Worm (Caenorhabditis elegans) whole organism, late embryonic: ENCODE results near the gene pes-10.

ENCODE experiments used
- F13H6.1 ChIP-seq: sonication (generic microtip); optimal IDR thresholded peaks from 2 replicates; lab custom pipeline; 2016; ENCODE audit warnings: missing genetic modification characterization, missing compliant biosample characterization
- K02D7.2 ChIP-seq: sonication (generic microtip); optimal IDR thresholded peaks from 2 replicates; lab custom pipeline; 2017; ENCODE audit warnings: mild to moderate bottlenecking, missing genetic modification characterization, missing compliant biosample characterization
- Y22D7AL.16 ChIP-seq: sonication (generic microtip); optimal IDR thresholded peaks from 2 replicates; lab custom pipeline; 2016; ENCODE audit warnings: missing genetic modification characterization, missing compliant biosample characterization
- ceh-14 ChIP-seq: sonication (generic microtip); optimal IDR thresholded peaks from 2 replicates; lab custom pipeline; 2016; ENCODE audit warnings: missing genotype, missing genetic modification characterization, missing compliant biosample characterization
- ceh-18 ChIP-seq: sonication (generic microtip); optimal IDR thresholded peaks from 2 replicates; lab custom pipeline; 2016; ENCODE audit warnings: missing genetic modification characterization, missing compliant biosample characterization
- ceh-2 ChIP-seq: sonication (generic microtip); optimal IDR thresholded peaks from 2 replicates; lab custom pipeline; 2016; ENCODE audit warnings: missing genotype, missing genetic modification characterization, missing compliant biosample characterization
- ceh-22 ChIP-seq: sonication (generic microtip); optimal IDR thresholded peaks from 2 replicates; lab custom pipeline; 2017; ENCODE audit warnings: missing biosample characterization, missing genetic modification characterization
- ceh-24 ChIP-seq: sonication (generic microtip); optimal IDR thresholded peaks from 2 replicates; lab custom pipeline; 2016; ENCODE audit warnings: mild to moderate bottlenecking, missing genetic modification characterization, missing compliant biosample characterization
- ceh-30 ChIP-seq: fragments of 150-350 bp; optimal IDR thresholded peaks from 2 replicates; lab custom pipeline; 2014; ENCODE audit warnings: missing biosample characterization, missing genetic modification characterization
- ceh-34 ChIP-seq: sonication (generic microtip); optimal IDR thresholded peaks from 2 replicates; lab custom pipeline; 2016; ENCODE audit warnings: mild to moderate bottlenecking, missing genetic modification characterization, missing compliant biosample characterization
- ceh-45 ChIP-seq: fragments of 200-800 bp; sonication (Bioruptor generic); IDR thresholded peaks from 2 replicates; pipeline ENCODE4 v1.3.6; 2022; ENCODE audit warnings: missing genetic modification reagents, missing genetic modification characterization, missing compliant biosample characterization
- ceh-9 ChIP-seq: sonication (generic microtip); optimal IDR thresholded peaks from 2 replicates; lab custom pipeline; 2016; ENCODE audit warnings: mild to moderate bottlenecking, missing genetic modification characterization, inconsistent platforms, missing compliant biosample characterization
- che-1 ChIP-seq: sonication (generic microtip); optimal IDR thresholded peaks from 2 replicates; lab custom pipeline; 2016; ENCODE audit warnings: mild to moderate bottlenecking, missing genetic modification characterization, missing compliant biosample characterization
- elt-2 ChIP-seq: sonication (generic microtip); optimal IDR thresholded peaks from 2 replicates; lab custom pipeline; 2016; ENCODE audit warnings: missing genetic modification reagents, missing genetic modification characterization, missing compliant biosample characterization
- elt-4 ChIP-seq: sonication (generic microtip); optimal IDR thresholded peaks from 2 replicates; lab custom pipeline; 2016; ENCODE audit warnings: missing genetic modification characterization, missing compliant biosample characterization
- ets-4 ChIP-seq: sonication (generic microtip); optimal IDR thresholded peaks from 2 replicates; lab custom pipeline; 2016; ENCODE audit warnings: missing genetic modification characterization, missing compliant biosample characterization
- eyg-1 ChIP-seq: sonication (generic microtip); optimal IDR thresholded peaks from 2 replicates; lab custom pipeline; 2016; ENCODE audit warnings: missing genotype, missing genetic modification characterization, missing compliant biosample characterization
- fkh-10 ChIP-seq: fragments of 150-350 bp; optimal IDR thresholded peaks from 2 replicates; lab custom pipeline; 2014; ENCODE audit warnings: missing biosample characterization, missing genetic modification reagents, missing genetic modification characterization
- fkh-6 ChIP-seq: sonication (generic microtip); optimal IDR thresholded peaks from 2 replicates; lab custom pipeline; 2016; ENCODE audit warnings: missing genetic modification characterization, missing compliant biosample characterization
- gmeb-2 ChIP-seq: sonication (generic microtip); optimal IDR thresholded peaks from 2 replicates; lab custom pipeline; 2016; ENCODE audit warnings: missing genetic modification characterization, inconsistent platforms, missing compliant biosample characterization
- hlh-13 ChIP-seq: fragments of 200-800 bp; sonication (Bioruptor generic); optimal IDR thresholded peaks from 2 replicates; lab custom pipeline; 2018; ENCODE audit warnings: mild to moderate bottlenecking, missing genetic modification characterization, missing compliant biosample characterization
- hlh-15 ChIP-seq: sonication (generic microtip); optimal IDR thresholded peaks from 2 replicates; lab custom pipeline; 2016; ENCODE audit warnings: missing genetic modification characterization, missing compliant biosample characterization
- hlh-6 ChIP-seq: sonication (generic microtip); optimal IDR thresholded peaks from 2 replicates; lab custom pipeline; 2016; ENCODE audit warnings: missing genotype, missing genetic modification characterization, missing compliant biosample characterization
- hlh-8 ChIP-seq: sonication (generic microtip); optimal IDR thresholded peaks from 2 replicates; lab custom pipeline; 2016; ENCODE audit warnings: missing genotype, missing genetic modification characterization, missing compliant biosample characterization
- lin-11 ChIP-seq: fragments of 200-800 bp; sonication (Bioruptor generic); optimal IDR thresholded peaks from 2 replicates; lab custom pipeline; 2018; ENCODE audit warnings: mild to moderate bottlenecking, missing genetic modification characterization, missing compliant biosample characterization
- madf-2 ChIP-seq: sonication (generic microtip); optimal IDR thresholded peaks from 2 replicates; lab custom pipeline; 2017; ENCODE audit warnings: missing genetic modification characterization, missing compliant biosample characterization
- mec-3 ChIP-seq: sonication (generic microtip); optimal IDR thresholded peaks from 2 replicates; lab custom pipeline; 2016; ENCODE audit warnings: borderline replicate concordance, missing genetic modification characterization, missing compliant biosample characterization
- nfya-1 ChIP-seq: sonication (generic microtip); optimal IDR thresholded peaks from 2 replicates; lab custom pipeline; 2017; ENCODE audit warnings: missing genetic modification characterization, mild to moderate bottlenecking, missing compliant biosample characterization, antibody characterized with exemption, moderate library complexity
- nhr-11 ChIP-seq: fragments of 150-350 bp; optimal IDR thresholded peaks from 2 replicates; lab custom pipeline; 2014; ENCODE audit warnings: missing biosample characterization, missing genetic modification characterization
- nhr-232 ChIP-seq: sonication (generic microtip); optimal IDR thresholded peaks from 2 replicates; lab custom pipeline; 2016; ENCODE audit warnings: missing genetic modification characterization, missing compliant biosample characterization
- npax-4 ChIP-seq: sonication (generic microtip); optimal IDR thresholded peaks from 2 replicates; lab custom pipeline; 2016; ENCODE audit warnings: missing genetic modification characterization, missing compliant biosample characterization
- pag-3 ChIP-seq: sonication (generic microtip); optimal IDR thresholded peaks from 2 replicates; lab custom pipeline; 2016; ENCODE audit warnings: missing compliant biosample characterization, missing genetic modification characterization, borderline replicate concordance
- pax-1 ChIP-seq: fragments of 150-350 bp; optimal IDR thresholded peaks from 2 replicates; lab custom pipeline; 2014; ENCODE audit warnings: missing biosample characterization, missing genetic modification characterization
- pha-4 ChIP-seq: fragments of 150-350 bp; optimal IDR thresholded peaks from 2 replicates; lab custom pipeline; 2018; ENCODE audit warnings: missing biosample characterization, missing genetic modification reagents, missing genetic modification characterization
- pqm-1 ChIP-seq: sonication (generic microtip); optimal IDR thresholded peaks from 2 replicates; lab custom pipeline; 2016; ENCODE audit warnings: missing genetic modification characterization, missing compliant biosample characterization
- pros-1 ChIP-seq: fragments of 150-350 bp; optimal IDR thresholded peaks from 2 replicates; lab custom pipeline; 2014; ENCODE audit warnings: missing biosample characterization, missing genetic modification reagents, missing genetic modification characterization
- ref-2 ChIP-seq: sonication (generic microtip); optimal IDR thresholded peaks from 2 replicates; lab custom pipeline; 2016; ENCODE audit warnings: missing genetic modification characterization, missing compliant biosample characterization
- rnt-1 ChIP-seq: sonication (generic microtip); optimal IDR thresholded peaks from 2 replicates; lab custom pipeline; 2016; ENCODE audit warnings: missing genetic modification characterization, missing compliant biosample characterization
- sdc-2 ChIP-seq: sonication (generic microtip); optimal IDR thresholded peaks from 2 replicates; lab custom pipeline; 2016; ENCODE audit warnings: missing genotype, missing genetic modification characterization, missing compliant biosample characterization
- sox-2 ChIP-seq: fragments of 200-800 bp; sonication (Bioruptor generic); IDR thresholded peaks from 2 replicates; pipeline ENCODE4 v1.3.6; 2022; ENCODE audit warnings: missing genetic modification reagents, missing genetic modification characterization, missing compliant biosample characterization
- sox-4 ChIP-seq: sonication (generic microtip); optimal IDR thresholded peaks from 2 replicates; lab custom pipeline; 2017; ENCODE audit warnings: mild to moderate bottlenecking, missing genetic modification characterization, inconsistent platforms, missing compliant biosample characterization
- tbx-7 ChIP-seq: sonication (generic microtip); optimal IDR thresholded peaks from 2 replicates; lab custom pipeline; 2016; ENCODE audit warnings: missing genotype, missing genetic modification characterization, missing compliant biosample characterization
- ttx-3 ChIP-seq: sonication (generic microtip); optimal IDR thresholded peaks from 2 replicates; lab custom pipeline; 2016; ENCODE audit warnings: missing genetic modification reagents, missing genetic modification characterization, missing compliant biosample characterization
- unc-3 ChIP-seq, 2 experiments: fragments of 200-800 bp in 1 of 2; sonication (Bioruptor generic) in 1 of 2; sonication (generic microtip) in 1 of 2; conservative IDR thresholded peaks in 1 of 2; optimal IDR thresholded peaks in 1 of 2; 2 replicates each; pipeline versions ENCODE4 v1.3.6 to Lab custom; 2016 to 2022; ENCODE audit warnings: missing compliant biosample characterization in 2 of 2, missing genetic modification characterization in 2 of 2, missing genetic modification reagents in 1 of 2
- unc-55 ChIP-seq: sonication (generic microtip); optimal IDR thresholded peaks from 2 replicates; lab custom pipeline; 2017; ENCODE audit warnings: missing biosample characterization, missing genetic modification reagents, missing genetic modification characterization

pes-10 gene

DNA sequence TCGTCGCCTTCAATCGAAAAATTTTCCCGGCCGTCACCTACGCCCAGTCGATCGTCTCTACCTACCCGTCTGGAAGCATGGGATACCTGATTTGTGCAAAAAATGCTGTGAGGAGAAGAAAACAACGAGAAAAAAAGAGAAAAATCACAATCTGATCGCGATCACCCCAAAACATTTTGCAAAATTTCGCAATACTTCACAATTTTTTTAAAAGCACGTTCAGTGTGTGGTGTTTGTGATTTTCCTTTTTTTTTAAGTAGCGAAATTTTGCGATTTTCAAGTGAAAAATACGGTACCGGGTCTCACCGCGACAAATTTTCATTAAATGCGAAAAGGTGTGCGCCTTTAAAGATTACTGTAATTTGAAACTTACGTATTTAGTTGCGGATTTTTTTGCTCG, 37.9 kb downstream of the pes-10 start:
- TF ChIP-seq unc-3 (GFP tag; conservative IDR thresholded peaks at IDR 0.05; lab: Robert Waterston, UW) (no peak), unc-3 (tag; optimal IDR thresholded peaks at IDR 0.05; lab: Kevin White, UChicago) (no peak), nhr-11 (tag; lab: Kevin White, UChicago) (no peak), hlh-15 (tag; lab: Kevin White, UChicago) (no peak), ets-4 (tag; lab: Kevin White, UChicago) (no peak), ceh-24 (tag; lab: Kevin White, UChicago) (no peak), tbx-7 (no peak)

ce11 chrII:12808746-12809145, 38.9 kb downstream of the pes-10 start:
- no peak for TF ChIP-seq ceh-34
- TF ChIP-seq sdc-2 = no peak
- no peak for TF ChIP-seq ref-2 (tag; lab: Kevin White, UChicago)
- no peak for TF ChIP-seq eyg-1 (tag; lab: Kevin White, UChicago)
- TF ChIP-seq pha-4 = no peak
- no peak for TF ChIP-seq hlh-6
- TF ChIP-seq sox-2 (GFP tag; lab: Robert Waterston, UW) = no peak
- no peak for TF ChIP-seq sox-4
- TF ChIP-seq Y22D7AL.16 (tag; lab: Kevin White, UChicago) = no peak
- no peak for TF ChIP-seq ceh-45 (GFP tag; lab: Robert Waterston, UW)
- no peak for TF ChIP-seq elt-2 (tag; lab: Kevin White, UChicago)
- no peak for TF ChIP-seq ceh-2
- TF ChIP-seq madf-2 (tag; lab: Kevin White, UChicago) = no peak
- no peak for TF ChIP-seq hlh-8

DNA sequence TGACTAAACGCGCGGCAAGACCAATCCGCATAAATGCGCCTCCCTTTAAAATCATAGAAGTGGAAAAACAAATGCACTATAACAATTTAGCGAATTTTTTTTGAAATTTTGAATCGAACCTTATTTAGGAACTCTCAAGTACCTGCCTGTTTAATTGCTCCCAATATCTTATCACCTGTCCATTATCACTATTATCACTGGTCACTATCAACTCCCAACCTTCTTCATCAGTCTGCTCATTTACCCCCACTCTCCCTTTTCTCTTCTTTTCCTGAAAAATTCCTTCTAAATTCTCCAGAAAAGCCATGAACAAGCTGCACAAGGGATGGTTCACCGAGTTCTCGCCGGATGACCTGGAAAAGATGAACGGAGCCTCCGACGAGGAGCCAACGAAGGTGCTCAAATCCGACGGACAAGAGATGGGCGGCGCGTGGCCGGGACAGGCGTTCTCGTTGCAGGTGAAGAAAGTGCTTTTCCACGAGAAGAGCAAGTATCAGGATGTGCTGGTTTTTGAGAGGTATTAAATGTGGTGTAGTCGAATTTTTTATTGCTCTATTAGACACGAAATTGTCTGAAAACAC, 40.9 kb downstream of the pes-10 start, which contains the start of gene spds-1:
TSS of gene spds-1 (plus strand) at position 298 of the 581 bp plus-strand sequence.
- peak; percentile 76 for TF ChIP-seq elt-2 (tag; lab: Kevin White, UChicago)
- no peak for TF ChIP-seq ceh-22 (tag; lab: Kevin White, UChicago)
- TF ChIP-seq ceh-2 = no peak

DNA sequence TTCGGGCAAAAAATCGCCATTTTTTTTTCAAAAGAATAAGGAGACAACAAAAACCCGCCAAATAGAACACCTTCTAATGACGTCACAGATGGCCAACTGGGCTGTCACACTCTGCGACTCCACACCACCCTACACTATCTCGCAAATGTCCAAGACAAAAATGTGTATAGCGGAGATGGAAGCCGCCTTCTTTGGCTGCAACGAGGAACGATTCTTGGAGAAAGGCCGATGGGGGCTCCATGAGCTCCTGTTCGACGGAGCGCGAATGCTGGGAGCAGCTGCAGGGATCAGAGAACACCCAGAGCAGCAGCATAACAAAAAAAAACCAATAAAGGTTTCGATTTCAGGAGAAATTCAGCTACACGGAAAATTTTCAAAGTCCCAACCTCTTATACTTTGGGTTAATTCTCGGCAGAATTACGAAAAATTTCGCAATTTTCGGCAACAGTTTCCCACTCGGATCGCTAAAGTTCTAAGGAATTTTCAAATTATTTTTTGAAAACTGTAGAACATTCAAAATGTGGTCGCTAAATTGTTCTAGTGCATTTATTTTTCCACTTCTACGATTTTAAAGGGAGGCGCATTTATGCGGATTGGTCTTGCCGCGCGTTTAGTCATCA, 41.8 kb downstream of the pes-10 start:
- TF ChIP-seq K02D7.2 = no peak
- TF ChIP-seq lin-11 (tag; lab: Kevin White, UChicago) = no peak
- TF ChIP-seq tbx-7 = no peak
- no peak for TF ChIP-seq pag-3 (tag; lab: Kevin White, UChicago)
- no peak for TF ChIP-seq ceh-14 (tag; lab: Kevin White, UChicago)
- TF ChIP-seq pha-4 = no peak
- no peak for TF ChIP-seq pax-1 (tag; lab: Kevin White, UChicago)
- no peak for TF ChIP-seq F13H6.1 (tag; lab: Kevin White, UChicago)
- TF ChIP-seq ceh-30 = no peak
- TF ChIP-seq pros-1 (tag; lab: Kevin White, UChicago) = no peak
- no peak for TF ChIP-seq fkh-6 (tag; lab: Kevin White, UChicago)
- TF ChIP-seq unc-55 (GFP tag; lab: Kevin White, UChicago) = no peak
- no peak for TF ChIP-seq ceh-2
- peak; percentile 30 for TF ChIP-seq nfya-1 (tag; lab: Kevin White, UChicago)
- TF ChIP-seq ceh-9 = no peak
- TF ChIP-seq pqm-1 (tag; lab: Kevin White, UChicago) = no peak
- no peak for TF ChIP-seq Y22D7AL.16 (tag; lab: Kevin White, UChicago)
- TF ChIP-seq ets-4 (tag; lab: Kevin White, UChicago) = no peak
- TF ChIP-seq che-1 (tag; lab: Kevin White, UChicago) = no peak
- no peak for TF ChIP-seq nhr-232 (tag; lab: Kevin White, UChicago)
- TF ChIP-seq ceh-18 (tag; lab: Kevin White, UChicago) = no peak
- peak; percentile 51 for TF ChIP-seq ref-2 (tag; lab: Kevin White, UChicago)
- TF ChIP-seq ceh-34 = no peak
- TF ChIP-seq mec-3 = no peak
- TF ChIP-seq elt-4 = no peak
- TF ChIP-seq npax-4 (tag; lab: Kevin White, UChicago) = no peak
- no peak for TF ChIP-seq fkh-10 (GFP tag; lab: Kevin White, UChicago)
- TF ChIP-seq rnt-1 = no peak
- no peak for TF ChIP-seq gmeb-2 (tag; lab: Kevin White, UChicago)
- TF ChIP-seq sox-2 (GFP tag; lab: Robert Waterston, UW) = peak; percentile 16; the same call in 1 of the 2 replicates
- no peak for TF ChIP-seq ttx-3 (tag; lab: Kevin White, UChicago)
- TF ChIP-seq hlh-13 (GFP tag; lab: Kevin White, UChicago) = no peak
- no peak for TF ChIP-seq ceh-24 (tag; lab: Kevin White, UChicago)
